Fruit fly (Drosophila melanogaster) whole organism, embryonic: Measurements from ENCODE around the gene Cpr.

ENCODE experiments used
- Adf1 ChIP-seq: fragments of 200-800 bp; sonication (Bioruptor generic); IDR thresholded peaks from 2 replicates; pipeline ENCODE4 v1.3.6; 2022; ENCODE audit warnings: missing biosample characterization, missing genetic modification characterization
- Atf3 ChIP-seq: fragments of 200-800 bp; sonication (Bioruptor generic); optimal IDR thresholded peaks from 3 replicates; lab custom pipeline; 2016; ENCODE audit warnings: missing biosample characterization, missing genetic modification characterization
- CG10366 ChIP-seq: fragments of 200-800 bp; sonication (Bioruptor generic); IDR thresholded peaks from 2 replicates; pipeline ENCODE4 v1.3.6; 2022; ENCODE audit warnings: missing biosample characterization, missing genetic modification characterization
- CG10979 ChIP-seq: fragments of 200-800 bp; sonication (Bioruptor generic); optimal IDR thresholded peaks from 2 replicates; lab custom pipeline; 2018; ENCODE audit warnings: missing biosample characterization, mild to moderate bottlenecking, missing genetic modification characterization, moderate library complexity
- CG11560 ChIP-seq: fragments of 200-800 bp; sonication (Bioruptor generic); IDR thresholded peaks from 3 replicates; pipeline ENCODE4 v1.3.6; 2022; ENCODE audit warnings: missing biosample characterization, missing genetic modification characterization
- CG12769 ChIP-seq: fragments of 200-800 bp; sonication (Bioruptor generic); optimal IDR thresholded peaks from 2 replicates; lab custom pipeline; 2019; ENCODE audit warnings: missing biosample characterization, mild to moderate bottlenecking, missing genetic modification characterization, moderate library complexity
- CG15011 ChIP-seq: fragments of 200-800 bp; sonication (Bioruptor generic); optimal IDR thresholded peaks from 3 replicates; lab custom pipeline; 2018; ENCODE audit warnings: missing biosample characterization, mild to moderate bottlenecking, missing genetic modification characterization
- CG17361 ChIP-seq: fragments of 200-800 bp; sonication (Bioruptor generic); IDR thresholded peaks from 3 replicates; pipeline ENCODE4 v1.3.6; 2022; ENCODE audit warnings: missing biosample characterization, missing genetic modification characterization
- CG18262 ChIP-seq: fragments of 200-800 bp; optimal IDR thresholded peaks from 3 replicates; lab custom pipeline; 2019; ENCODE audit warnings: missing biosample characterization, mild to moderate bottlenecking, missing genetic modification characterization, moderate library complexity
- CG18764 ChIP-seq: fragments of 200-800 bp; sonication (Bioruptor generic); optimal IDR thresholded peaks from 3 replicates; lab custom pipeline; 2016; ENCODE audit warnings: missing biosample characterization, missing genetic modification characterization
- CG2712 ChIP-seq: fragments of 200-800 bp; optimal IDR thresholded peaks from 3 replicates; lab custom pipeline; 2019; ENCODE audit warnings: missing biosample characterization, mild to moderate bottlenecking, missing genetic modification characterization, moderate library complexity
- CG30403 ChIP-seq: fragments of 200-800 bp; sonication (Bioruptor generic); optimal IDR thresholded peaks from 3 replicates; lab custom pipeline; 2016; ENCODE audit warnings: missing biosample characterization, missing genetic modification characterization
- CG3838 ChIP-seq: fragments of 200-800 bp; sonication (Bioruptor generic); optimal IDR thresholded peaks from 3 replicates; lab custom pipeline; 2016; ENCODE audit warnings: missing biosample characterization, missing genetic modification characterization
- CG4282 ChIP-seq: fragments of 200-800 bp; sonication (Bioruptor generic); optimal IDR thresholded peaks from 2 replicates; lab custom pipeline; 2016; ENCODE audit warnings: missing biosample characterization, missing genetic modification characterization
- CG43689 ChIP-seq: fragments of 200-800 bp; sonication (Bioruptor generic); IDR thresholded peaks from 2 replicates; pipeline ENCODE4 v1.3.6; 2022; ENCODE audit warnings: missing biosample characterization, missing genetic modification characterization
- CG4404 ChIP-seq: fragments of 200-800 bp; sonication (Bioruptor generic); IDR thresholded peaks from 2 replicates; pipeline ENCODE4 v1.3.6; 2022; ENCODE audit warnings: missing biosample characterization, missing genetic modification characterization
- CG5180 ChIP-seq: fragments of 200-800 bp; sonication (Bioruptor generic); optimal IDR thresholded peaks from 3 replicates; lab custom pipeline; 2017; ENCODE audit warnings: missing biosample characterization, missing genetic modification characterization, mild to moderate bottlenecking, moderate library complexity, missing genetic modification reagents
- CG6272 ChIP-seq: fragments of 200-800 bp; sonication (Bioruptor generic); IDR thresholded peaks from 2 replicates; pipeline ENCODE4 v1.3.6; 2022; ENCODE audit warnings: missing biosample characterization, missing genetic modification characterization
- CG8359 ChIP-seq: fragments of 200-800 bp; sonication (Bioruptor generic); optimal IDR thresholded peaks from 2 replicates; lab custom pipeline; 2017; ENCODE audit warnings: missing biosample characterization, mild to moderate bottlenecking, missing genetic modification characterization, borderline replicate concordance
- CG8765 ChIP-seq: fragments of 200-800 bp; sonication (Bioruptor generic); IDR thresholded peaks from 2 replicates; pipeline ENCODE4 v1.3.6; 2022; ENCODE audit warnings: missing biosample characterization, missing genetic modification characterization
- D19B ChIP-seq: fragments of 200-800 bp; sonication (Bioruptor generic); optimal IDR thresholded peaks from 2 replicates; lab custom pipeline; 2017; ENCODE audit warnings: missing biosample characterization, mild to moderate bottlenecking, missing genetic modification characterization
- HLH4C ChIP-seq: fragments of 200-800 bp; sonication (Bioruptor generic); IDR thresholded peaks from 3 replicates; pipeline ENCODE4 v1.3.6; 2022; ENCODE audit warnings: missing biosample characterization, missing genetic modification characterization; ENCODE audit not compliant: partially characterized antibody
- Hand ChIP-seq: fragments of 200-800 bp; sonication (Bioruptor generic); optimal IDR thresholded peaks from 2 replicates; lab custom pipeline; 2017; ENCODE audit warnings: mild to moderate bottlenecking, missing biosample characterization, missing genetic modification reagents, missing genetic modification characterization
- Hmr ChIP-seq: fragments of 200-800 bp; sonication (Bioruptor generic); optimal IDR thresholded peaks from 3 replicates; lab custom pipeline; 2017; ENCODE audit warnings: mild to moderate bottlenecking, missing biosample characterization, missing genetic modification reagents, missing genetic modification characterization
- Hmx ChIP-seq: fragments of 200-800 bp; sonication (Bioruptor generic); optimal IDR thresholded peaks from 2 replicates; lab custom pipeline; 2016; ENCODE audit warnings: missing biosample characterization, missing genetic modification characterization
- Nf-YC ChIP-seq: fragments of 200-800 bp; optimal IDR thresholded peaks from 3 replicates; lab custom pipeline; 2019; ENCODE audit warnings: missing biosample characterization, mild to moderate bottlenecking, missing genetic modification characterization, moderate library complexity
- Trl ChIP-seq, 3 experiments: fragments of >200 bp in 2 of 3; fragments of 200-800 bp in 1 of 3; sonication (Bioruptor generic) in 1 of 3; optimal IDR thresholded peaks; 2 replicates in 1 of 3; 3 replicates in 2 of 3; lab custom pipeline; 2016 to 2017; ENCODE audit warnings: missing biosample characterization in 1 of 3, missing genetic modification characterization in 1 of 3
- Usf ChIP-seq: fragments of 200-800 bp; sonication (Bioruptor generic); optimal IDR thresholded peaks from 2 replicates; lab custom pipeline; 2017; ENCODE audit warnings: missing genotype, missing biosample characterization, missing genetic modification characterization
- Vsx1 ChIP-seq: fragments of 200-800 bp; sonication (Bioruptor generic); optimal IDR thresholded peaks from 2 replicates; lab custom pipeline; 2017; ENCODE audit warnings: missing biosample characterization, mild to moderate bottlenecking, missing genetic modification characterization, missing genetic modification reagents
- bcd ChIP-seq: fragments of 200-800 bp; sonication (Bioruptor generic); optimal IDR thresholded peaks from 2 replicates; lab custom pipeline; 2017; ENCODE audit warnings: missing biosample characterization, mild to moderate bottlenecking, missing genetic modification characterization
- bsh ChIP-seq, 2 experiments: fragments of 200-800 bp; sonication (Bioruptor generic); optimal IDR thresholded peaks; 2 replicates each; lab custom pipeline; 2017 to 2018; ENCODE audit warnings: mild to moderate bottlenecking in 2 of 2, missing biosample characterization in 2 of 2, missing genetic modification characterization in 2 of 2, moderate library complexity in 1 of 2
- cato ChIP-seq: fragments of 200-800 bp; sonication (Bioruptor generic); optimal IDR thresholded peaks from 2 replicates; lab custom pipeline; 2016; ENCODE audit warnings: missing biosample characterization, missing genetic modification characterization, borderline replicate concordance
- cg ChIP-seq: fragments of 200-800 bp; sonication (Bioruptor generic); optimal IDR thresholded peaks from 3 replicates; lab custom pipeline; 2019; ENCODE audit warnings: missing biosample characterization, mild to moderate bottlenecking, missing genetic modification characterization, moderate library complexity
- crp ChIP-seq, 2 experiments: fragments of 200-800 bp; sonication (Bioruptor generic); optimal IDR thresholded peaks; 2 replicates in 1 of 2; 3 replicates in 1 of 2; lab custom pipeline; 2017; ENCODE audit warnings: missing biosample characterization in 2 of 2, missing genetic modification characterization in 2 of 2, mild to moderate bottlenecking in 1 of 2, moderate library complexity in 1 of 2
- da ChIP-seq: fragments of 200-800 bp; sonication (Bioruptor generic); optimal IDR thresholded peaks from 2 replicates; lab custom pipeline; 2016; ENCODE audit warnings: missing biosample characterization, missing genetic modification characterization
- dimm ChIP-seq: fragments of 200-800 bp; sonication (Bioruptor generic); IDR thresholded peaks from 2 replicates; pipeline ENCODE4 v1.3.6; 2022; ENCODE audit warnings: missing biosample characterization, missing genetic modification characterization
- emc ChIP-seq: fragments of 200-800 bp; sonication (Bioruptor generic); optimal IDR thresholded peaks from 2 replicates; lab custom pipeline; 2016; ENCODE audit warnings: missing biosample characterization, missing genetic modification characterization
- fd3F ChIP-seq: fragments of 200-800 bp; sonication (Bioruptor generic); optimal IDR thresholded peaks from 2 replicates; lab custom pipeline; 2018; ENCODE audit warnings: missing biosample characterization, mild to moderate bottlenecking, missing genetic modification characterization, moderate library complexity
- fru ChIP-seq: fragments of >200 bp; optimal IDR thresholded peaks from 2 replicates; lab custom pipeline; 2017
- gce ChIP-seq: fragments of 200-800 bp; sonication (Bioruptor generic); IDR thresholded peaks from 3 replicates; pipeline ENCODE4 v1.3.6; 2022; ENCODE audit warnings: missing biosample characterization, missing genetic modification characterization
- her ChIP-seq: fragments of 200-800 bp; sonication (Bioruptor generic); optimal IDR thresholded peaks from 2 replicates; lab custom pipeline; 2016; ENCODE audit warnings: missing biosample characterization, missing genetic modification characterization
- kay ChIP-seq: fragments of 200-800 bp; sonication (Bioruptor generic); optimal IDR thresholded peaks from 2 replicates; lab custom pipeline; 2016; ENCODE audit warnings: missing biosample characterization, missing genetic modification characterization
- pita ChIP-seq: fragments of 200-800 bp; sonication (Bioruptor generic); optimal IDR thresholded peaks from 2 replicates; lab custom pipeline; 2017; ENCODE audit warnings: missing biosample characterization, mild to moderate bottlenecking, missing genetic modification characterization
- pros ChIP-seq: fragments of 200-800 bp; sonication (Bioruptor generic); optimal IDR thresholded peaks from 3 replicates; lab custom pipeline; 2019; ENCODE audit warnings: missing biosample characterization, mild to moderate bottlenecking, missing genetic modification characterization, moderate library complexity
- slbo ChIP-seq: fragments of 200-800 bp; sonication (Bioruptor generic); IDR thresholded peaks from 2 replicates; pipeline ENCODE4 v1.3.6; 2022; ENCODE audit warnings: missing biosample characterization, missing genetic modification characterization
- tio ChIP-seq: fragments of 200-800 bp; sonication (Bioruptor generic); optimal IDR thresholded peaks from 2 replicates; lab custom pipeline; 2017; ENCODE audit warnings: missing biosample characterization, missing genetic modification characterization, inconsistent platforms
- tna ChIP-seq: fragments of 200-800 bp; sonication (Bioruptor generic); IDR thresholded peaks from 2 replicates; pipeline ENCODE4 v1.3.6; 2022; ENCODE audit warnings: missing biosample characterization, missing genetic modification characterization; ENCODE audit not compliant: partially characterized antibody
- ttk ChIP-seq: fragments of 200-800 bp; sonication (Bioruptor generic); IDR thresholded peaks from 2 replicates; pipeline ENCODE4 v2.1.2; 2022; ENCODE audit warnings: missing biosample characterization, missing genetic modification characterization

Gene Cpr

dm6 chr2L:6339010-6339897 lies 618 bp downstream of the Cpr start (continued):
- TF ChIP-seq CG18764 (GFP tag; lab: Kevin White, UChicago) (peak; percentile 21), slbo (GFP tag; lab: Robert Waterston, UW) (peak; percentile 42; the same call in 1 of the 2 replicates), dimm (GFP tag; lab: Robert Waterston, UW) (no peak), cato (no peak), CG17361 (no peak), bsh (GFP tag; optimal IDR thresholded peaks at IDR 0.05; lab: Kevin White, UChicago) (peak; percentile 36 to 67), fd3F (GFP tag; lab: Kevin White, UChicago) (no peak), Adf1 (peak; percentile 16; the same call in 1 of the 2 replicates), tio (no peak), Nf-YC (tag; lab: Kevin White, UChicago) (peak; percentile 2), CG8765 (GFP tag; lab: Robert Waterston, UW) (no peak), Usf (no peak), cg (GFP tag; lab: Kevin White, UChicago) (peak; percentile 90), CG43689 (no peak; the same call in 1 of the 2 replicates), CG18262 (peak; percentile 0), Vsx1 (no peak), Trl (optimal IDR thresholded peaks at IDR 0.05; lab: Kevin White, UChicago) (peak; percentile 55 to 66), Trl (GFP tag; optimal IDR thresholded peaks at IDR 0.05; lab: Kevin White, UChicago) (peak; percentile 38), crp (GFP tag; optimal IDR thresholded peaks at IDR 0.05; lab: Kevin White, UChicago) (peak in 1 of 2 experiments; percentile 44), bcd (GFP tag; lab: Kevin White, UChicago) (peak; percentile 4), kay (no peak), emc (peak; percentile 30), CG11560 (no peak), CG10366 (no peak), CG3838 (no peak), CG6272 (GFP tag; lab: Robert Waterston, UW) (no peak), her (GFP tag; lab: Kevin White, UChicago) (peak; percentile 53), CG30403 (GFP tag; lab: Kevin White, UChicago) (peak; percentile 56), pros (GFP tag; lab: Kevin White, UChicago) (peak; percentile 32), fru (lab: Kevin White, UChicago) (no peak), CG12769 (tag; lab: Kevin White, UChicago) (peak; percentile 22), Atf3 (GFP tag; lab: Kevin White, UChicago) (peak; percentile 49), Hmr (GFP tag; lab: Kevin White, UChicago) (peak; percentile 28), CG4282 (GFP tag; lab: Kevin White, UChicago) (no peak), CG5180 (GFP tag; lab: Kevin White, UChicago) (peak; percentile 6), HLH4C (GFP tag; lab: Robert Waterston, UW) (no peak), pita (no peak), CG15011 (GFP tag; lab: Kevin White, UChicago) (no peak), tna (GFP tag; lab: Robert Waterston, UW) (no peak), CG8359 (GFP tag; lab: Kevin White, UChicago) (no peak), gce (GFP tag; lab: Robert Waterston, UW) (no peak), Hmx (GFP tag; lab: Kevin White, UChicago) (peak; percentile 12), CG2712 (tag; lab: Kevin White, UChicago) (peak; percentile 22), Hand (GFP tag; lab: Kevin White, UChicago) (no peak), CG10979 (tag; lab: Kevin White, UChicago) (peak; percentile 17), da (no peak), D19B (GFP tag; lab: Kevin White, UChicago) (no peak), ttk (GFP tag; lab: Robert Waterston, UW) (no peak), CG4404 (GFP tag; lab: Robert Waterston, UW) (no peak)
